Fruit fly (Drosophila melanogaster): ENCODE measurements around the gene TTLL1A.

TTLL1A gene

DNA sequence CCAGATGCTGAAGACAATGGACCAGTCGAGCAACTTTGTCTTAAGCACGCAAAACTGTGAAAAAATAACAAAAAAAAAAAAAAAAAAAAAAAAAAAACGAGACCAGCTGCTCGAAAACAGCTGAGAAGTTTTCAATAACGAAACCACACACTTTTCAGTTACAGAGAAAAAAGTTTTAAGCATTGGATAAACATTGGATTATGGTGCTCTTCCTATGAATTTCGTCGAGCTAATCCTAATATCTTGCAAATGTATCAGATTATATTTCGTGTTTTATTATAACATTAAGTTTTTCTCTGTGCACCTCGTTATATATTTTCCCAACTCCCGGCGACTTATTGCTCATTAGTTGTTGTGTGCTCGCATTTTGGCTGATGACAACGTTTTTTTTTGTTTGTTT, 25.9 kb downstream of the TTLL1A start (continued):
- TF ChIP-seq ss (GFP tag; optimal IDR thresholded peaks at IDR 0.05) = peak in 1 of 2 experiments; percentile 5
- TF ChIP-seq CG11902 (GFP tag; optimal IDR thresholded peaks at IDR 0.05) = no peak
- peak; percentile 15 for TF ChIP-seq CG31627 (GFP tag; optimal IDR thresholded peaks at IDR 0.05)
- peak; percentile 22 for TF ChIP-seq CG3919 (GFP tag; optimal IDR thresholded peaks at IDR 0.05)
- TF ChIP-seq CG34406 (GFP tag; optimal IDR thresholded peaks at IDR 0.05) = peak; percentile 1
- no peak for TF ChIP-seq fd85E (GFP tag; optimal IDR thresholded peaks at IDR 0.05)
- TF ChIP-seq cyc (GFP tag; optimal IDR thresholded peaks at IDR 0.05) = peak; percentile 48
- TF ChIP-seq CG10631 (GFP tag; optimal IDR thresholded peaks at IDR 0.05) = peak; percentile 31
- peak; percentile 58 for TF ChIP-seq net (GFP tag; optimal IDR thresholded peaks at IDR 0.05)
- TF ChIP-seq salr (GFP tag; optimal IDR thresholded peaks at IDR 0.05) = peak in 1 of 2 experiments; percentile 24
- TF ChIP-seq pdm3 (GFP tag; optimal IDR thresholded peaks at IDR 0.05) = peak; percentile 49
- no peak for TF ChIP-seq CG11762 (GFP tag; optimal IDR thresholded peaks at IDR 0.05; ENCODE audit: insufficient read depth)
- TF ChIP-seq achi (GFP tag; optimal IDR thresholded peaks at IDR 0.05) = peak; percentile 37
- TF ChIP-seq esn (GFP tag; optimal IDR thresholded peaks at IDR 0.05) = peak; percentile 18
- TF ChIP-seq Smox (GFP tag; optimal IDR thresholded peaks at IDR 0.05) = no peak
- TF ChIP-seq fd59A (GFP tag; optimal IDR thresholded peaks at IDR 0.05) = no peak
- peak; percentile 28 for TF ChIP-seq dac (GFP tag; optimal IDR thresholded peaks at IDR 0.05)
- peak; percentile 32 for TF ChIP-seq Met (GFP tag; optimal IDR thresholded peaks at IDR 0.05)
- TF ChIP-seq OdsH (GFP tag; optimal IDR thresholded peaks at IDR 0.05) = peak; percentile 39
- peak; percentile 22 for TF ChIP-seq CG6276 (GFP tag; optimal IDR thresholded peaks at IDR 0.05)
- no peak for TF ChIP-seq CG6854 (GFP tag; optimal IDR thresholded peaks at IDR 0.05)
- peak; percentile 50 for TF ChIP-seq Eip78C (GFP tag)
- peak; percentile 31 for TF ChIP-seq lz (GFP tag; optimal IDR thresholded peaks at IDR 0.05)
- TF ChIP-seq Eip75B (GFP tag; optimal IDR thresholded peaks at IDR 0.05) = peak; percentile 10
- TF ChIP-seq Gug (GFP tag; IDR thresholded peaks at IDR 0.05) = 0 out of 2 replicates have a peak, but pooled peaks have one; percentile 32

DNA sequence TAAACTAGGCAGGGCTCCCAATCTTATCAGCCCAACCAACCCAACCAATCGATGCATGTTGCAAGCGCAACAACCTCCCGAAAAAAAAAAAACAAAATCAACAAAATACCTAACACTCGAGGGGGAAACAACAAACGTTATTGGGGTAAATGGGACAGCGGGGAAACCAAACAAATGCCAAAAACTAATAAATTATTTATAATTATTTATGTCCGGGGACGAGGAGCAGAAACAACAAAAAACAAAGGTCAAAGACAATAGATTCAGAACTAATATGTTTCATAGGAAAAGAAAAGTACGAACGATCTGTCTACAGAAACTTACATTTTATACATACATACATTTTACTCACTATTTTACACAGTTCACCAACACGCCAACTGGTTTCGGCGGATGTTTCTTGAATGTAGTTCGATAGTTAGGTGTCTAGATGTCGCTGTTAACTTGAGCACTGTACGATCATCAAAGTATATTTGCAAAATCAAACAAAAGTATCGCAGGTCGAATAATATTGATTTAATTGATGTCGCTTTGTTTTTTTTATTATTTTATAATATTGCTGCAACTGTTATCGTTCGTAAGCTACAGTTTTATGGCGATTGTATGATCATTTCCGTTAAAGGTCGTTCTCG, 26.7 kb downstream of the TTLL1A start:
- TF ChIP-seq Sox15 (GFP tag; optimal IDR thresholded peaks at IDR 0.05) = no peak
- TF ChIP-seq Hr39 (GFP tag; optimal IDR thresholded peaks at IDR 0.05) = peak; percentile 53
- peak; percentile 19 for TF ChIP-seq Smox (GFP tag; optimal IDR thresholded peaks at IDR 0.05)
- peak; percentile 54 for TF ChIP-seq svp (GFP tag)
- TF ChIP-seq cyc (GFP tag; optimal IDR thresholded peaks at IDR 0.05) = peak; percentile 41
- TF ChIP-seq CG34406 (GFP tag; optimal IDR thresholded peaks at IDR 0.05) = no peak
- TF ChIP-seq CG7368 (GFP tag; optimal IDR thresholded peaks at IDR 0.05) = no peak
- no peak for TF ChIP-seq CG11902 (GFP tag; optimal IDR thresholded peaks at IDR 0.05)
- TF ChIP-seq CG16779 (tag; optimal IDR thresholded peaks at IDR 0.05) = no peak
- TF ChIP-seq Ets21C (GFP tag; optimal IDR thresholded peaks at IDR 0.05) = peak; percentile 11
- TF ChIP-seq Sox14 (GFP tag; optimal IDR thresholded peaks at IDR 0.05) = peak; percentile 14
- peak; percentile 23 for TF ChIP-seq fkh (GFP tag; optimal IDR thresholded peaks at IDR 0.05)
- TF ChIP-seq CG32006 (GFP tag; optimal IDR thresholded peaks at IDR 0.05) = no peak
- TF ChIP-seq Sox102F (GFP tag; optimal IDR thresholded peaks at IDR 0.05) = no peak
- no peak for TF ChIP-seq Eip93F (GFP tag; optimal IDR thresholded peaks at IDR 0.05)
- TF ChIP-seq lz (GFP tag; optimal IDR thresholded peaks at IDR 0.05) = peak; percentile 56
- TF ChIP-seq CG11762 (GFP tag; optimal IDR thresholded peaks at IDR 0.05; ENCODE audit: insufficient read depth) = no peak
- peak; percentile 39 for TF ChIP-seq pdm3 (GFP tag; optimal IDR thresholded peaks at IDR 0.05)
- no peak for TF ChIP-seq Hr4 (GFP tag; optimal IDR thresholded peaks at IDR 0.05)
- no peak for TF ChIP-seq Gug (GFP tag; IDR thresholded peaks at IDR 0.05)
- TF ChIP-seq CG6854 (GFP tag; optimal IDR thresholded peaks at IDR 0.05) = no peak
- peak; percentile 37 for TF ChIP-seq CG31627 (GFP tag; optimal IDR thresholded peaks at IDR 0.05)
- TF ChIP-seq Eip78C (GFP tag) = peak; percentile 71
- TF ChIP-seq CG6276 (GFP tag; optimal IDR thresholded peaks at IDR 0.05) = no peak
- TF ChIP-seq OdsH (GFP tag; optimal IDR thresholded peaks at IDR 0.05) = peak; percentile 26
- no peak for TF ChIP-seq Lpt (GFP tag; optimal IDR thresholded peaks at IDR 0.05)
- TF ChIP-seq acj6 (GFP tag; optimal IDR thresholded peaks at IDR 0.05) = peak; percentile 28
- no peak for TF ChIP-seq salr (GFP tag; optimal IDR thresholded peaks at IDR 0.05)
- TF ChIP-seq achi (GFP tag; optimal IDR thresholded peaks at IDR 0.05) = no peak
- TF ChIP-seq Ets96B (tag; optimal IDR thresholded peaks at IDR 0.05) = no peak
- TF ChIP-seq CG1621 (tag; optimal IDR thresholded peaks at IDR 0.05) = no peak
- TF ChIP-seq Blimp-1 (GFP tag; optimal IDR thresholded peaks at IDR 0.05) = no peak
- no peak for TF ChIP-seq CG6808 (GFP tag; optimal IDR thresholded peaks at IDR 0.05)
- TF ChIP-seq CG4318 (GFP tag; optimal IDR thresholded peaks at IDR 0.05) = no peak
- peak; percentile 14 for TF ChIP-seq topi (GFP tag; optimal IDR thresholded peaks at IDR 0.05)
- TF ChIP-seq fd85E (GFP tag; optimal IDR thresholded peaks at IDR 0.05) = no peak
- TF ChIP-seq CG10669 (GFP tag; optimal IDR thresholded peaks at IDR 0.05) = no peak
- TF ChIP-seq CG3032 (tag; optimal IDR thresholded peaks at IDR 0.05) = no peak

Measured in whole organism, prepupa.